Worm (Caenorhabditis elegans): ENCODE measurements around the gene ife-4.

ife-4 gene

ce11 chrX:1089133-1089532 lies 14.9 kb upstream of the ife-4 start (continued):
- TF ChIP-seq ama-1 (optimal IDR thresholded peaks at IDR 0.05): no peak
- no peak for TF ChIP-seq ama-1 (GFP tag; optimal IDR thresholded peaks at IDR 0.05)

ce11 chrX:1089676-1090075 lies 14.3 kb upstream of the ife-4 start:
- TF ChIP-seq ztf-25 (GFP tag; IDR thresholded peaks at IDR 0.05) (0 out of 2 replicates have a peak, but pooled peaks have one; percentile 53), lag-1 (GFP tag; IDR thresholded peaks at IDR 0.05) (no peak), rpc-1 (optimal IDR thresholded peaks at IDR 0.05) (peak; percentile 48), rpc-1 (tag; optimal IDR thresholded peaks at IDR 0.05) (peak; percentile 77), K11D2.4 (GFP tag; IDR thresholded peaks at IDR 0.05) (no peak), pbrm-1 (GFP tag; IDR thresholded peaks at IDR 0.05) (peak; percentile 71), F39B2.1 (GFP tag; IDR thresholded peaks at IDR 0.05) (no peak), K12H6.12 (tag; optimal IDR thresholded peaks at IDR 0.05) (peak; percentile 15), hmg-1.2 (GFP tag; IDR thresholded peaks at IDR 0.05) (peak; percentile 40; the same call in 1 of the 2 replicates), snpc-1.3 (tag; optimal IDR thresholded peaks at IDR 0.05; ENCODE audit: insufficient read depth) (peak; percentile 32), let-526 (GFP tag; IDR thresholded peaks at IDR 0.05) (no peak), hmg-20 (GFP tag; IDR thresholded peaks at IDR 0.05) (no peak), lin-26 (GFP tag; IDR thresholded peaks at IDR 0.05) (peak; percentile 67), D2030.7 (GFP tag; IDR thresholded peaks at IDR 0.05) (peak; percentile 65), B0261.1 (tag; optimal IDR thresholded peaks at IDR 0.05) (peak; percentile 58), attf-5 (GFP tag; optimal IDR thresholded peaks at IDR 0.05) (peak; percentile 7), dox-1 (GFP tag; IDR thresholded peaks at IDR 0.05) (0 out of 2 replicates have a peak, but pooled peaks have one; percentile 27), mcd-1 (GFP tag; IDR thresholded peaks at IDR 0.05) (no peak), snpc-4 (GFP tag; optimal IDR thresholded peaks at IDR 0.05) (no peak), snpc-4 (tag; optimal IDR thresholded peaks at IDR 0.05) (peak in 1 of 4 experiments; percentile 43), tbp1 (GFP tag; optimal IDR thresholded peaks at IDR 0.05) (peak; percentile 88), madf-6 (GFP tag; IDR thresholded peaks at IDR 0.05) (peak; percentile 14; the same call in 1 of the 2 replicates), him-1 (tag; optimal IDR thresholded peaks at IDR 0.05) (peak; percentile 50), die-1 (tag; optimal IDR thresholded peaks at IDR 0.05) (no peak), ztf-26 (tag; optimal IDR thresholded peaks at IDR 0.05) (no peak)

- TF ChIP-seq zim-3 (tag; optimal IDR thresholded peaks at IDR 0.05): no peak
- TF ChIP-seq snpc-1.1 (tag; optimal IDR thresholded peaks at IDR 0.05; ENCODE audit: insufficient read depth): no peak
- peak; percentile 95 for TF ChIP-seq nhr-80 (tag; optimal IDR thresholded peaks at IDR 0.05)
- peak; percentile 46 for TF ChIP-seq lin-54 (GFP tag; optimal IDR thresholded peaks at IDR 0.05)
- peak; percentile 77 for TF ChIP-seq ztf-26 (tag; optimal IDR thresholded peaks at IDR 0.05)
- TF ChIP-seq F52B5.7 (tag; optimal IDR thresholded peaks at IDR 0.05): no peak
- TF ChIP-seq ceh-91 (GFP tag; IDR thresholded peaks at IDR 0.05): no peak
- no peak for TF ChIP-seq efl-1 (GFP tag; optimal IDR thresholded peaks at IDR 0.05)
- TF ChIP-seq lsy-27 (tag; optimal IDR thresholded peaks at IDR 0.05; ENCODE audit: borderline replicate concordance, insufficient read depth): no peak
- peak; percentile 58; the same call in 1 of the 2 replicates for TF ChIP-seq let-526 (GFP tag; IDR thresholded peaks at IDR 0.05)
- no peak for TF ChIP-seq ccch-3 (GFP tag; optimal IDR thresholded peaks at IDR 0.05)
- no peak for TF ChIP-seq attf-3 (GFP tag; conservative IDR thresholded peaks at IDR 0.05)
- TF ChIP-seq lin-26 (GFP tag; IDR thresholded peaks at IDR 0.05): peak; percentile 61; the same call in 1 of the 2 replicates
- TF ChIP-seq dox-1 (GFP tag; IDR thresholded peaks at IDR 0.05): peak; percentile 81
- no peak for TF ChIP-seq nfya-1 (tag; optimal IDR thresholded peaks at IDR 0.05; ENCODE audit: borderline replicate concordance, insufficient read depth)
- peak; percentile 49 to 77 for TF ChIP-seq let-607 (tag; optimal IDR thresholded peaks at IDR 0.05)
- peak; percentile 79 for TF ChIP-seq rcor-1 (GFP tag; IDR thresholded peaks at IDR 0.05)
- no peak for TF ChIP-seq rpc-1 (optimal IDR thresholded peaks at IDR 0.05)
- no peak for TF ChIP-seq rpc-1 (tag; optimal IDR thresholded peaks at IDR 0.05)
- no peak for TF ChIP-seq mes-4 (tag; optimal IDR thresholded peaks at IDR 0.05)
- TF ChIP-seq D2030.7 (GFP tag; IDR thresholded peaks at IDR 0.05): no peak
- no peak for TF ChIP-seq ztf-3 (GFP tag; optimal IDR thresholded peaks at IDR 0.05)
- no peak for TF ChIP-seq F49E8.2 (tag; optimal IDR thresholded peaks at IDR 0.05; ENCODE audit: insufficient read depth)
- no peak for TF ChIP-seq nhr-120 (GFP tag; IDR thresholded peaks at IDR 0.05)
- TF ChIP-seq nhr-27 (tag; optimal IDR thresholded peaks at IDR 0.05): no peak
- peak; percentile 84 for TF ChIP-seq nfyb-1 (GFP tag; IDR thresholded peaks at IDR 0.05)
Measured at ce11 chrX:1093154-1093553, 10.9 kb upstream of the ife-4 start.
